Worm (Caenorhabditis elegans): ENCODE data around the gene nhr-283.
"Not testable (repeated sequence)": the region's sequence is repeated elsewhere in the genome, so short reads cannot be mapped to it uniquely, and the experiment has no call there.

The nhr-283 gene

ce11 chrV:15758449-15758848 is 18.1 kb downstream of the nhr-283 start, which contains the start of gene str-9:
str-9 (plus strand) TSS chrV:15758749.
- TF ChIP-seq nhr-6 (tag; optimal IDR thresholded peaks at IDR 0.05) (no peak), aly-2 (tag; optimal IDR thresholded peaks at IDR 0.05) (no peak), nhr-11 (tag; optimal IDR thresholded peaks at IDR 0.05) (no peak), sem-4 (tag; optimal IDR thresholded peaks at IDR 0.05) (no peak), nhr-21 (tag; optimal IDR thresholded peaks at IDR 0.05) (no peak), R02D3.7 (tag; optimal IDR thresholded peaks at IDR 0.05) (no peak), nhr-25 (tag; optimal IDR thresholded peaks at IDR 0.05) (no peak), unc-62 (GFP tag; optimal IDR thresholded peaks at IDR 0.05) (no peak), mab-5 (tag; optimal IDR thresholded peaks at IDR 0.05) (no peak), nhr-129 (tag; optimal IDR thresholded peaks at IDR 0.05) (no peak), unc-55 (GFP tag; optimal IDR thresholded peaks at IDR 0.05) (no peak), sma-3 (GFP tag; optimal IDR thresholded peaks at IDR 0.05) (no peak), nhr-10 (tag; optimal IDR thresholded peaks at IDR 0.05) (no peak), Y55F3AM.14 (GFP tag; optimal IDR thresholded peaks at IDR 0.05) (no peak), lin-13 (GFP tag; optimal IDR thresholded peaks at IDR 0.05) (no peak)

- TF ChIP-seq nhr-21 (tag; optimal IDR thresholded peaks at IDR 0.05) (no peak), ztf-1 (GFP tag; conservative IDR thresholded peaks at IDR 0.05) (no peak), sma-9 (GFP tag; optimal IDR thresholded peaks at IDR 0.05) (no peak), sma-9 (tag; optimal IDR thresholded peaks at IDR 0.05) (no peak), elt-3 (tag; optimal IDR thresholded peaks at IDR 0.05) (no peak), F13H6.1 (tag; optimal IDR thresholded peaks at IDR 0.05) (no peak), nhr-77 (tag; optimal IDR thresholded peaks at IDR 0.05) (no peak), ceh-16 (tag; optimal IDR thresholded peaks at IDR 0.05) (no peak), gmeb-1 (tag; optimal IDR thresholded peaks at IDR 0.05) (no peak)
Observed at ce11 chrV:15757645-15758044, 18.9 kb downstream of the nhr-283 start.

ce11 chrV:15754731-15755130 is 21.8 kb downstream of the nhr-283 start, which contains the start of gene str-8:
str-8 (plus strand) TSS chrV:15755031.
- not testable (repeated sequence) for TF ChIP-seq snpc-4, egl-27, nhr-10 (tag; optimal IDR thresholded peaks at IDR 0.05)

ce11 chrV:15752941-15753340 is 23.6 kb downstream of the nhr-283 start, which contains the start of gene str-5:
str-5 (plus strand) TSS chrV:15753241.
- not testable (repeated sequence) for TF ChIP-seq ZK546.5, nhr-77, nhr-25 (tag; optimal IDR thresholded peaks at IDR 0.05)

ce11 chrV:15752049-15752448 is 24.5 kb downstream of the nhr-283 start, which contains the start of gene str-43:
str-43 (minus strand) TSS chrV:15752149.
- TF ChIP-seq nhr-23 (tag; optimal IDR thresholded peaks at IDR 0.05) (no peak), ceh-16 (tag; optimal IDR thresholded peaks at IDR 0.05) (no peak), zag-1 (tag; optimal IDR thresholded peaks at IDR 0.05) (no peak), nhr-11 (tag; optimal IDR thresholded peaks at IDR 0.05) (no peak)

- TF ChIP-seq nhr-12 (tag; optimal IDR thresholded peaks at IDR 0.05) (no peak), alr-1 (tag; optimal IDR thresholded peaks at IDR 0.05) (no peak), Y55F3AM.14 (GFP tag; optimal IDR thresholded peaks at IDR 0.05) (no peak), ceh-82 (tag; optimal IDR thresholded peaks at IDR 0.05) (no peak), ceh-16 (tag; optimal IDR thresholded peaks at IDR 0.05) (no peak), blmp-1 (tag; optimal IDR thresholded peaks at IDR 0.05; ENCODE audit: insufficient read depth) (no peak), fos-1 (tag; optimal IDR thresholded peaks at IDR 0.05) (no peak), ztf-11 (tag; optimal IDR thresholded peaks at IDR 0.05) (no peak), C34F6.9 (tag; optimal IDR thresholded peaks at IDR 0.05) (no peak), nhr-11 (tag; optimal IDR thresholded peaks at IDR 0.05) (no peak), mdl-1 (tag; optimal IDR thresholded peaks at IDR 0.05) (no peak), peb-1 (tag; optimal IDR thresholded peaks at IDR 0.05) (no peak), zag-1 (tag; optimal IDR thresholded peaks at IDR 0.05) (no peak), egl-27 (tag; optimal IDR thresholded peaks at IDR 0.05) (no peak), nhr-129 (tag; optimal IDR thresholded peaks at IDR 0.05) (no peak), unc-55 (GFP tag; optimal IDR thresholded peaks at IDR 0.05) (no peak), lin-39 (tag; optimal IDR thresholded peaks at IDR 0.05) (no peak), nhr-237 (tag; optimal IDR thresholded peaks at IDR 0.05) (no peak), nhr-6 (tag; optimal IDR thresholded peaks at IDR 0.05) (no peak)
Observed at ce11 chrV:15750130-15750529, 26.4 kb downstream of the nhr-283 start, which contains the start of gene str-6. str-6 (minus strand) TSS chrV:15750230.
